Fruit fly (Drosophila melanogaster) whole organism, wandering third instar larva: ENCODE measurements around the gene bumpel.
A peak's percentile ranks its signal among the peaks of the same experiment; 100 is the strongest.

Experiments used
- Abd-B ChIP-seq: fragments of >200 bp; optimal IDR thresholded peaks from 2 replicates; lab custom pipeline; 2017; ENCODE audit warnings: missing biosample characterization, missing genetic modification characterization
- CG32264 ChIP-seq: fragments of 200-800 bp; sonication (Bioruptor generic); optimal IDR thresholded peaks from 2 replicates; lab custom pipeline; 2016; ENCODE audit warnings: missing biosample characterization, missing genetic modification characterization
- CG9705 ChIP-seq: fragments of 200-800 bp; sonication (Bioruptor generic); optimal IDR thresholded peaks from 2 replicates; lab custom pipeline; 2018; ENCODE audit warnings: missing biosample characterization, mild to moderate bottlenecking, missing genetic modification characterization
- CrebA ChIP-seq: fragments of 200-800 bp; sonication (Bioruptor generic); optimal IDR thresholded peaks from 2 replicates; lab custom pipeline; 2016; ENCODE audit warnings: missing biosample characterization, mild to moderate bottlenecking, missing genetic modification characterization, borderline replicate concordance
- Dfd ChIP-seq: fragments of >200 bp; optimal IDR thresholded peaks from 2 replicates; lab custom pipeline; 2017; ENCODE audit warnings: missing biosample characterization, missing genetic modification characterization
- Dif ChIP-seq: fragments of 200-275, 200-300 bp; sonication (Bioruptor generic); optimal IDR thresholded peaks from 2 replicates; lab custom pipeline; 2018; ENCODE audit warnings: missing biosample characterization, missing genetic modification characterization; ENCODE audit not compliant: partially characterized antibody
- GATAd ChIP-seq: sonication (Bioruptor generic); optimal IDR thresholded peaks from 2 replicates; lab custom pipeline; 2016; ENCODE audit warnings: missing biosample characterization, missing genetic modification characterization
- HLH106 ChIP-seq: fragments of 200-800 bp; optimal IDR thresholded peaks from 3 replicates; lab custom pipeline; 2019; ENCODE audit warnings: missing biosample characterization, mild to moderate bottlenecking, missing genetic modification characterization, moderate library complexity
- Hnf4 ChIP-seq: fragments of 200-800 bp; sonication (Bioruptor generic); optimal IDR thresholded peaks from 2 replicates; lab custom pipeline; 2016; ENCODE audit warnings: missing biosample characterization, mild to moderate bottlenecking, missing genetic modification characterization
- Hr78 ChIP-seq: fragments of >200 bp; optimal IDR thresholded peaks from 2 replicates; lab custom pipeline; 2017; ENCODE audit warnings: missing biosample characterization, missing genetic modification characterization
- Hr83 ChIP-seq: fragments of 200-300 bp; sonication (Bioruptor generic); optimal IDR thresholded peaks from 2 replicates; lab custom pipeline; 2016; ENCODE audit warnings: missing biosample characterization, mild to moderate bottlenecking, missing genetic modification characterization, moderate library complexity; ENCODE audit not compliant: poor library complexity, severe bottlenecking
- Jra ChIP-seq: sonication (Bioruptor generic); optimal IDR thresholded peaks from 2 replicates; lab custom pipeline; 2016; ENCODE audit warnings: missing biosample characterization, missing genetic modification characterization
- Mio ChIP-seq: sonication (Bioruptor generic); optimal IDR thresholded peaks from 2 replicates; lab custom pipeline; 2016; ENCODE audit warnings: missing biosample characterization, missing genetic modification characterization
- Myc ChIP-seq: fragments of >200 bp; optimal IDR thresholded peaks from 2 replicates; lab custom pipeline; 2017
- N ChIP-seq: fragments of >200 bp; optimal IDR thresholded peaks from 2 replicates; lab custom pipeline; 2018; ENCODE audit warnings: missing biosample characterization, missing external identifiers, missing genetic modification characterization
- OdsH ChIP-seq: fragments of 200-800 bp; sonication (Bioruptor generic); optimal IDR thresholded peaks from 2 replicates; lab custom pipeline; 2016; ENCODE audit warnings: missing biosample characterization, mild to moderate bottlenecking, missing genetic modification characterization
- Rel ChIP-seq, 2 experiments: fragments of 200-800 bp; sonication (Bioruptor generic) in 1 of 2; optimal IDR thresholded peaks; 2 replicates in 1 of 2; 3 replicates in 1 of 2; lab custom pipeline; 2016 to 2019; ENCODE audit warnings: mild to moderate bottlenecking in 2 of 2, missing biosample characterization in 2 of 2, missing genetic modification characterization in 2 of 2, moderate library complexity in 1 of 2
- Sp1 ChIP-seq: fragments of 200-800 bp; sonication (Bioruptor generic); optimal IDR thresholded peaks from 3 replicates; lab custom pipeline; 2019; ENCODE audit warnings: missing biosample characterization, mild to moderate bottlenecking, missing genetic modification characterization, moderate library complexity
- Vsx2 ChIP-seq: fragments of 200-300, 225-300 bp; sonication (Bioruptor generic); optimal IDR thresholded peaks from 2 replicates; lab custom pipeline; 2018; ENCODE audit warnings: missing biosample characterization, missing genetic modification characterization; ENCODE audit not compliant: partially characterized antibody
- br ChIP-seq: fragments of 200-800 bp; sonication (Bioruptor generic); optimal IDR thresholded peaks from 2 replicates; lab custom pipeline; 2016; ENCODE audit warnings: missing biosample characterization, missing genetic modification characterization
- brk ChIP-seq: fragments of 200-800 bp; sonication (Bioruptor generic); optimal IDR thresholded peaks from 2 replicates; lab custom pipeline; 2016; ENCODE audit warnings: missing biosample characterization, mild to moderate bottlenecking, missing genetic modification characterization
- dl ChIP-seq, 2 experiments: fragments of 175-275, 200-275 bp in 1 of 2; fragments of 200-275 bp in 1 of 2; sonication (Bioruptor generic); optimal IDR thresholded peaks; lab custom pipeline; 2018; ENCODE audit warnings: mild to moderate bottlenecking in 2 of 2, missing biosample characterization in 2 of 2, missing genetic modification characterization in 2 of 2, moderate library complexity in 2 of 2; ENCODE audit not compliant: partially characterized antibody in 2 of 2, insufficient read depth in 1 of 2
- dmrt93B ChIP-seq: fragments of 200-800 bp; sonication (Bioruptor generic); optimal IDR thresholded peaks from 2 replicates; lab custom pipeline; 2018; ENCODE audit warnings: missing biosample characterization, mild to moderate bottlenecking, missing genetic modification characterization
- dsf ChIP-seq: sonication (Bioruptor generic); optimal IDR thresholded peaks from 2 replicates; lab custom pipeline; 2016; ENCODE audit warnings: missing biosample characterization, missing genetic modification characterization, borderline replicate concordance
- ey ChIP-seq: fragments of 200-800 bp; sonication (Bioruptor generic); optimal IDR thresholded peaks from 2 replicates; lab custom pipeline; 2016; ENCODE audit warnings: missing biosample characterization, missing genetic modification characterization
- foxo ChIP-seq, 2 experiments: fragments of 200-800 bp; sonication (Bioruptor generic); optimal IDR thresholded peaks; 2 replicates in 1 of 2; 3 replicates in 1 of 2; lab custom pipeline; 2016 to 2017; ENCODE audit warnings: missing biosample characterization in 2 of 2, missing genetic modification characterization in 2 of 2
- fru ChIP-seq: fragments of 200-800 bp; sonication (Bioruptor generic); optimal IDR thresholded peaks from 3 replicates; lab custom pipeline; 2016; ENCODE audit warnings: missing biosample characterization, mild to moderate bottlenecking, missing genetic modification characterization
- h ChIP-seq: fragments of 200-800 bp; sonication (Bioruptor generic); optimal IDR thresholded peaks from 3 replicates; lab custom pipeline; 2016; ENCODE audit warnings: missing biosample characterization, mild to moderate bottlenecking, missing genetic modification characterization
- jim ChIP-seq: fragments of 175-275, 200-325 bp; sonication (Bioruptor generic); optimal IDR thresholded peaks from 2 replicates; lab custom pipeline; 2016; ENCODE audit warnings: missing biosample characterization, mild to moderate bottlenecking, missing genetic modification characterization
- lola ChIP-seq: fragments of >200 bp; optimal IDR thresholded peaks from 2 replicates; lab custom pipeline; 2017; ENCODE audit warnings: missing biosample characterization, missing genetic modification characterization
- pan ChIP-seq: fragments of >200 bp; optimal IDR thresholded peaks from 2 replicates; lab custom pipeline; 2017
- psq ChIP-seq: fragments of 200-800 bp; sonication (Bioruptor generic); optimal IDR thresholded peaks from 3 replicates; lab custom pipeline; 2017; ENCODE audit warnings: missing biosample characterization, mild to moderate bottlenecking, missing genetic modification characterization, moderate library complexity
- rgr ChIP-seq: fragments of 200-800 bp; sonication (Bioruptor generic); optimal IDR thresholded peaks from 3 replicates; lab custom pipeline; 2016; ENCODE audit warnings: missing biosample characterization, mild to moderate bottlenecking, missing genetic modification characterization
- sage ChIP-seq: fragments of 200-800 bp; sonication (Bioruptor generic); optimal IDR thresholded peaks from 2 replicates; lab custom pipeline; 2016; ENCODE audit warnings: missing biosample characterization, mild to moderate bottlenecking, missing genetic modification characterization
- sv ChIP-seq: fragments of 200-800 bp; sonication (Bioruptor generic); optimal IDR thresholded peaks from 3 replicates; lab custom pipeline; 2016; ENCODE audit warnings: missing biosample characterization, missing genetic modification characterization
- tai ChIP-seq: sonication (Bioruptor generic); optimal IDR thresholded peaks from 2 replicates; lab custom pipeline; 2016; ENCODE audit warnings: missing biosample characterization, missing genetic modification characterization
- usp ChIP-seq: fragments of >200 bp; optimal IDR thresholded peaks from 2 replicates; lab custom pipeline; 2017; ENCODE audit warnings: missing biosample characterization, missing genetic modification characterization
- woc ChIP-seq: sonication (Bioruptor generic); optimal IDR thresholded peaks from 2 replicates; lab custom pipeline; 2016; ENCODE audit warnings: missing biosample characterization, mild to moderate bottlenecking, missing genetic modification characterization

Gene bumpel

DNA sequence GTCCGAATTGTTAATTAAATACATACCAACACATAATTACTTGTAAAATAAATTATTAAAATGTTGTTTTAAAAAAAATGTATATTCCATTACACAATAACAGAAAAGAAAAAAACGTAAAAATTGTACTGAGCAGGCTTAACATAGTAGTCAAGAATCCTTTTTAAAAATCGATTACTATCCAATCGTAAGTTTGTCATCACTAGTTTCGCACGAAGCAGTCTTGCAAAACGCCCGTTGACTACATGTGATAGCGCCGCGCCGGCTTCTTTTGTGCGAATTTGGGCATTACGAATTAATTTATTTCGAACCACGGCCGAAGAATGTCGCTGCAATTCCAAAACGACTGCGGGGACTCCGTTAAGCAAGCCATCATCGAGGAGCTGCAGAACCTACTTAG, 6.1 kb downstream of the bumpel start, which contains the start of gene Ipo9:
Gene Ipo9 (plus strand): TSS at position 152 of the 400 bp plus-strand sequence.
- no peak for TF ChIP-seq brk
- TF ChIP-seq woc: no peak
- no peak for TF ChIP-seq jim (GFP tag; lab: Kevin White, UChicago)
- TF ChIP-seq br (GFP tag; lab: Kevin White, UChicago): no peak
- no peak for TF ChIP-seq CG9705 (GFP tag; lab: Kevin White, UChicago)
- TF ChIP-seq ey (GFP tag; lab: Kevin White, UChicago): no peak
- TF ChIP-seq tai: no peak
- no peak for TF ChIP-seq rgr
- TF ChIP-seq Jra (GFP tag; lab: Kevin White, UChicago): no peak
- TF ChIP-seq pan (lab: Kevin White, UChicago): no peak
- TF ChIP-seq Myc: no peak
- TF ChIP-seq Dfd (GFP tag; lab: Kevin White, UChicago): no peak
- TF ChIP-seq GATAd (GFP tag; lab: Kevin White, UChicago): no peak
- no peak for TF ChIP-seq foxo (GFP tag; optimal IDR thresholded peaks at IDR 0.05; lab: Kevin White, UChicago)
- no peak for TF ChIP-seq lola (GFP tag; lab: Kevin White, UChicago)
- TF ChIP-seq Hr78 (GFP tag; lab: Kevin White, UChicago): no peak
- no peak for TF ChIP-seq dmrt93B (GFP tag; lab: Kevin White, UChicago)
- TF ChIP-seq dsf (GFP tag; lab: Kevin White, UChicago): no peak

DNA sequence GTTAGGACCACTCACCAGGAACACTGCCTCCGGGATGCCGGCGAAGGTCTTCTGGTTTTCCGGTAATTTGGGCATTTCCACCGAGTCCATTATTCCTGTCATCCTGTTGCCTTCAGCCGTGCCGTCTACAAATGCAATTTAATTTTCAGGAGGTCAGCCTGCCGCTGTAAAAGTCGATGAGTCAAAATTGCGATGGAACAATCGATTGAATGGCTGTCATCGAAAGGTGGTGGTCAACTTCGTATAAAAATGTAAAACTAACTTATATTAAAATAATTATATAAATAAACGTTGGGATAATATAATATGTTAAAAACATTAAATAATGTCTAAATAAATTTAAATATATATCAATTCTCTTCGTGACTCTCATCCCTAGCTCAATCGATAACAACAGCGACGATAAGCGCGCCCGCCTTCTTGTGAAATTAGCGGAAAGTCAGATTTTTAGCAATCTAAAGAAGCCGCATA, 8.8 kb downstream of the bumpel start, which contains the start of the genes mgr and Irbp:
Gene mgr (minus strand): TSS at position 209 of the 471 bp plus-strand sequence.
Gene Irbp (plus strand): TSS at position 381 of the 471 bp plus-strand sequence.
- TF ChIP-seq fru (GFP tag; lab: Kevin White, UChicago) (no peak), brk (no peak), Jra (GFP tag; lab: Kevin White, UChicago) (no peak), Sp1 (GFP tag; lab: Kevin White, UChicago) (peak; percentile 91), Vsx2 (GFP tag; lab: Kevin White, UChicago) (no peak), dmrt93B (GFP tag; lab: Kevin White, UChicago) (peak; percentile 80), CG32264 (no peak), OdsH (peak; percentile 86), HLH106 (tag; lab: Kevin White, UChicago) (peak; percentile 94), Mio (GFP tag; lab: Kevin White, UChicago) (no peak), Dfd (GFP tag; lab: Kevin White, UChicago) (no peak), pan (lab: Kevin White, UChicago) (no peak), GATAd (GFP tag; lab: Kevin White, UChicago) (peak; percentile 8), dl (GFP tag; optimal IDR thresholded peaks at IDR 0.05; lab: Kevin White, UChicago; ENCODE audit: insufficient read depth in 1 of 2, partially characterized antibody in 2 of 2) (no peak), Hr78 (GFP tag; lab: Kevin White, UChicago) (no peak), br (GFP tag; lab: Kevin White, UChicago) (peak; percentile 79), rgr (peak; percentile 93), Rel (GFP tag; optimal IDR thresholded peaks at IDR 0.05; lab: Kevin White, UChicago) (no peak), Rel (tag; optimal IDR thresholded peaks at IDR 0.05; lab: Kevin White, UChicago) (no peak), usp (GFP tag; lab: Kevin White, UChicago) (no peak), Dif (no peak), lola (GFP tag; lab: Kevin White, UChicago) (no peak), psq (GFP tag; lab: Kevin White, UChicago) (peak; percentile 88), dsf (GFP tag; lab: Kevin White, UChicago) (peak; percentile 28), sv (GFP tag; lab: Kevin White, UChicago) (peak; percentile 72), N (no peak), foxo (GFP tag; optimal IDR thresholded peaks at IDR 0.05; lab: Kevin White, UChicago) (peak in 1 of 2 experiments; percentile 90), sage (GFP tag; lab: Kevin White, UChicago) (no peak), CrebA (no peak), Abd-B (no peak), CG9705 (GFP tag; lab: Kevin White, UChicago) (peak; percentile 77), ey (GFP tag; lab: Kevin White, UChicago) (peak; percentile 63), woc (no peak), tai (no peak), Hnf4 (no peak), h (GFP tag; lab: Kevin White, UChicago) (peak; percentile 81), jim (GFP tag; lab: Kevin White, UChicago) (no peak), Hr83 (GFP tag; lab: Kevin White, UChicago) (no peak), Myc (no peak)
